Fruit fly (Drosophila melanogaster) whole organism, embryonic: Measurements from ENCODE around the gene CG16903.

Experiments
- Ada2b ChIP-seq: fragments of 200-800 bp; sonication (Bioruptor generic); IDR thresholded peaks from 2 replicates; pipeline ENCODE4 v1.3.6; 2022; ENCODE audit warnings: missing biosample characterization, missing genetic modification characterization
- Antp ChIP-seq: fragments of 200-800 bp; sonication (Bioruptor generic); optimal IDR thresholded peaks from 3 replicates; lab custom pipeline; 2016; ENCODE audit warnings: missing biosample characterization, missing genetic modification characterization
- Atf6 ChIP-seq: fragments of 200-800 bp; sonication (Bioruptor generic); IDR thresholded peaks from 2 replicates; pipeline ENCODE4 v1.3.6; 2022; ENCODE audit warnings: missing biosample characterization, missing genetic modification characterization
- Bgb ChIP-seq: fragments of 200-800 bp; sonication (Bioruptor generic); IDR thresholded peaks from 2 replicates; pipeline ENCODE4 v1.3.6; 2022; ENCODE audit warnings: missing biosample characterization, missing genetic modification characterization; ENCODE audit not compliant: partially characterized antibody
- Blimp-1 ChIP-seq: fragments of 200-800 bp; sonication (Bioruptor generic); optimal IDR thresholded peaks from 3 replicates; lab custom pipeline; 2018; ENCODE audit warnings: missing biosample characterization, missing genetic modification characterization, mild to moderate bottlenecking, moderate library complexity, missing genetic modification reagents
- CG11456 ChIP-seq: fragments of 200-800 bp; sonication (Bioruptor generic); IDR thresholded peaks from 3 replicates; pipeline ENCODE4 v1.3.6; 2022; ENCODE audit warnings: missing biosample characterization, missing genetic modification characterization
- CG11560 ChIP-seq: fragments of 200-800 bp; sonication (Bioruptor generic); IDR thresholded peaks from 3 replicates; pipeline ENCODE4 v1.3.6; 2022; ENCODE audit warnings: missing biosample characterization, missing genetic modification characterization
- CG12071 ChIP-seq: fragments of 200-800 bp; sonication (Bioruptor generic); optimal IDR thresholded peaks from 3 replicates; lab custom pipeline; 2018; ENCODE audit warnings: missing biosample characterization, mild to moderate bottlenecking, missing genetic modification characterization
- CG14667 ChIP-seq: fragments of 200-800 bp; sonication (Bioruptor generic); IDR thresholded peaks from 2 replicates; pipeline ENCODE4 v1.3.6; 2022; ENCODE audit warnings: missing biosample characterization, missing genetic modification characterization
- CG16815 ChIP-seq: fragments of 200-800 bp; sonication (Bioruptor generic); optimal IDR thresholded peaks from 3 replicates; lab custom pipeline; 2017; ENCODE audit warnings: missing biosample characterization, mild to moderate bottlenecking, missing genetic modification characterization
- CG16863 ChIP-seq: fragments of 200-800 bp; sonication (Bioruptor generic); optimal IDR thresholded peaks from 3 replicates; lab custom pipeline; 2016; ENCODE audit warnings: missing biosample characterization, missing genetic modification characterization
- CG2116 ChIP-seq: fragments of 200-800 bp; sonication (Bioruptor generic); optimal IDR thresholded peaks from 3 replicates; lab custom pipeline; 2018; ENCODE audit warnings: missing biosample characterization, mild to moderate bottlenecking, missing genetic modification characterization
- CG30403 ChIP-seq: fragments of 200-800 bp; sonication (Bioruptor generic); optimal IDR thresholded peaks from 3 replicates; lab custom pipeline; 2016; ENCODE audit warnings: missing biosample characterization, missing genetic modification characterization
- CG31224 ChIP-seq: fragments of 200-800 bp; sonication (Bioruptor generic); IDR thresholded peaks from 2 replicates; pipeline ENCODE4 v1.3.6; 2022; ENCODE audit warnings: missing biosample characterization, missing genetic modification characterization
- CG3407 ChIP-seq: fragments of 200-800 bp; sonication (Bioruptor generic); optimal IDR thresholded peaks from 2 replicates; lab custom pipeline; 2018; ENCODE audit warnings: missing biosample characterization, mild to moderate bottlenecking, missing genetic modification characterization
- CG3838 ChIP-seq: fragments of 200-800 bp; sonication (Bioruptor generic); optimal IDR thresholded peaks from 3 replicates; lab custom pipeline; 2016; ENCODE audit warnings: missing biosample characterization, missing genetic modification characterization
- CG42726 ChIP-seq: fragments of 200-800 bp; sonication (Bioruptor generic); IDR thresholded peaks from 2 replicates; pipeline ENCODE4 v1.3.6; 2022; ENCODE audit warnings: missing biosample characterization, missing genetic modification characterization; ENCODE audit not compliant: partially characterized antibody
- CG4820 ChIP-seq: fragments of 200-800 bp; sonication (Bioruptor generic); optimal IDR thresholded peaks from 3 replicates; lab custom pipeline; 2016; ENCODE audit warnings: missing biosample characterization, missing genetic modification characterization
- CG6272 ChIP-seq: fragments of 200-800 bp; sonication (Bioruptor generic); IDR thresholded peaks from 2 replicates; pipeline ENCODE4 v1.3.6; 2022; ENCODE audit warnings: missing biosample characterization, missing genetic modification characterization
- CG6813 ChIP-seq: fragments of 200-800 bp; sonication (Bioruptor generic); optimal IDR thresholded peaks from 2 replicates; lab custom pipeline; 2017; ENCODE audit warnings: missing biosample characterization, missing genetic modification characterization, mild to moderate bottlenecking, moderate library complexity, missing genetic modification reagents
- CrebB ChIP-seq: fragments of 200-800 bp; sonication (Bioruptor generic); optimal IDR thresholded peaks from 3 replicates; lab custom pipeline; 2018; ENCODE audit warnings: missing biosample characterization, mild to moderate bottlenecking, missing genetic modification characterization
- Dref ChIP-seq: fragments of 200-800 bp; sonication (Bioruptor generic); IDR thresholded peaks from 2 replicates; pipeline ENCODE4 v1.3.6; 2022; ENCODE audit warnings: missing biosample characterization, missing genetic modification characterization
- H2.0 ChIP-seq: fragments of 200-800 bp; sonication (Bioruptor generic); IDR thresholded peaks from 2 replicates; pipeline ENCODE4 v1.3.6; 2022; ENCODE audit warnings: missing biosample characterization, missing genetic modification characterization
- HLH3B ChIP-seq: fragments of 200-800 bp; sonication (Bioruptor generic); IDR thresholded peaks from 2 replicates; pipeline ENCODE4 v1.3.6; 2022; ENCODE audit warnings: missing biosample characterization, missing genetic modification characterization
- Hr3 ChIP-seq: fragments of 200-800 bp; sonication (Bioruptor generic); optimal IDR thresholded peaks from 3 replicates; lab custom pipeline; 2016; ENCODE audit warnings: missing biosample characterization, missing genetic modification characterization
- NC2β ChIP-seq: fragments of 200-800 bp; sonication (Bioruptor generic); optimal IDR thresholded peaks from 2 replicates; lab custom pipeline; 2016; ENCODE audit warnings: missing biosample characterization, missing genetic modification characterization
- NFAT ChIP-seq: fragments of 200-800 bp; sonication (Bioruptor generic); IDR thresholded peaks from 2 replicates; pipeline ENCODE4 v1.3.6; 2022; ENCODE audit warnings: missing biosample characterization, missing genetic modification characterization
- Oaz ChIP-seq: fragments of 200-800 bp; sonication (Bioruptor generic); IDR thresholded peaks from 2 replicates; pipeline ENCODE4 v1.3.6; 2022; ENCODE audit warnings: missing biosample characterization, missing genetic modification characterization
- Usf ChIP-seq: fragments of 200-800 bp; sonication (Bioruptor generic); optimal IDR thresholded peaks from 2 replicates; lab custom pipeline; 2017; ENCODE audit warnings: missing genotype, missing biosample characterization, missing genetic modification characterization
- ab ChIP-seq: fragments of 200-800 bp; sonication (Bioruptor generic); optimal IDR thresholded peaks from 2 replicates; lab custom pipeline; 2016; ENCODE audit warnings: missing biosample characterization, missing genetic modification characterization
- ac ChIP-seq: fragments of 200-800 bp; sonication (Bioruptor generic); optimal IDR thresholded peaks from 3 replicates; lab custom pipeline; 2017; ENCODE audit warnings: missing biosample characterization, mild to moderate bottlenecking, missing genetic modification characterization
- ash1 ChIP-seq: fragments of 200-800 bp; sonication (Bioruptor generic); optimal IDR thresholded peaks from 2 replicates; lab custom pipeline; 2018; ENCODE audit warnings: missing biosample characterization, mild to moderate bottlenecking, missing genetic modification characterization
- az2 ChIP-seq: fragments of 200-800 bp; sonication (Bioruptor generic); optimal IDR thresholded peaks from 3 replicates; lab custom pipeline; 2016; ENCODE audit warnings: missing biosample characterization, missing genetic modification characterization
- corto ChIP-seq: fragments of 200-800 bp; sonication (Bioruptor generic); optimal IDR thresholded peaks from 2 replicates; lab custom pipeline; 2016; ENCODE audit warnings: missing biosample characterization, mild to moderate bottlenecking, missing genetic modification characterization, moderate library complexity
- dan ChIP-seq: fragments of 200-800 bp; sonication (Bioruptor generic); IDR thresholded peaks from 2 replicates; pipeline ENCODE4 v1.3.6; 2022; ENCODE audit warnings: missing biosample characterization, missing genetic modification characterization
- ems ChIP-seq: fragments of 200-800 bp; sonication (Bioruptor generic); optimal IDR thresholded peaks from 3 replicates; lab custom pipeline; 2016; ENCODE audit warnings: missing biosample characterization, missing genetic modification characterization
- eve ChIP-seq, 2 experiments: fragments of >200 bp; optimal IDR thresholded peaks; 2 replicates each; lab custom pipeline; 2017; ENCODE audit warnings: missing biosample characterization in 2 of 2, missing genetic modification characterization in 2 of 2
- gsb ChIP-seq: fragments of 200-800 bp; sonication (Bioruptor generic); IDR thresholded peaks from 2 replicates; pipeline ENCODE4 v1.3.6; 2022; ENCODE audit warnings: missing biosample characterization, missing genetic modification characterization
- lab ChIP-seq: fragments of 200-800 bp; sonication (Bioruptor generic); optimal IDR thresholded peaks from 3 replicates; lab custom pipeline; 2017; ENCODE audit warnings: missing biosample characterization, missing genetic modification characterization, mild to moderate bottlenecking, moderate library complexity, missing genetic modification reagents
- lbe ChIP-seq: fragments of 200-800 bp; sonication (Bioruptor generic); optimal IDR thresholded peaks from 2 replicates; lab custom pipeline; 2016; ENCODE audit warnings: missing biosample characterization, mild to moderate bottlenecking, missing genetic modification characterization
- mld ChIP-seq: fragments of 200-800 bp; sonication (Bioruptor generic); IDR thresholded peaks from 3 replicates; pipeline ENCODE4 v1.3.6; 2022; ENCODE audit warnings: missing biosample characterization, missing genetic modification characterization; ENCODE audit not compliant: partially characterized antibody
- otp ChIP-seq: fragments of 200-800 bp; sonication (Bioruptor generic); IDR thresholded peaks from 3 replicates; pipeline ENCODE4, ENCODE4 v1.3.6; 2022; ENCODE audit warnings: missing biosample characterization, missing genetic modification characterization
- pho ChIP-seq: fragments of 200-800 bp; sonication (Bioruptor generic); optimal IDR thresholded peaks from 2 replicates; lab custom pipeline; 2016; ENCODE audit warnings: missing biosample characterization, missing genetic modification characterization
- pnt ChIP-seq: fragments of 200-800 bp; sonication (Bioruptor generic); optimal IDR thresholded peaks from 3 replicates; lab custom pipeline; 2016; ENCODE audit warnings: missing biosample characterization, missing genetic modification characterization
- pum ChIP-seq: fragments of 200-800 bp; sonication (Bioruptor generic); optimal IDR thresholded peaks from 2 replicates; lab custom pipeline; 2016; ENCODE audit warnings: missing biosample characterization, missing genetic modification characterization
- scrt ChIP-seq: fragments of 200-800 bp; sonication (Bioruptor generic); optimal IDR thresholded peaks from 2 replicates; lab custom pipeline; 2018; ENCODE audit warnings: missing biosample characterization, mild to moderate bottlenecking, missing genetic modification characterization, moderate library complexity
- sens ChIP-seq: fragments of 200-800 bp; sonication (Bioruptor generic); peaks from one replicate; lab custom pipeline; 2016; ENCODE audit warnings: missing biosample characterization, missing genetic modification characterization
- slbo ChIP-seq: fragments of 200-800 bp; sonication (Bioruptor generic); IDR thresholded peaks from 2 replicates; pipeline ENCODE4 v1.3.6; 2022; ENCODE audit warnings: missing biosample characterization, missing genetic modification characterization
- sna ChIP-seq: fragments of 200-800 bp; sonication (Bioruptor generic); IDR thresholded peaks from 2 replicates; pipeline ENCODE4 v1.3.6; 2022; ENCODE audit warnings: missing biosample characterization, missing genetic modification characterization; ENCODE audit not compliant: partially characterized antibody
- stwl ChIP-seq: fragments of 200-800 bp; sonication (Bioruptor generic); optimal IDR thresholded peaks from 3 replicates; lab custom pipeline; 2018; ENCODE audit warnings: missing biosample characterization, mild to moderate bottlenecking, missing genetic modification characterization, moderate library complexity

CG16903 gene

DNA sequence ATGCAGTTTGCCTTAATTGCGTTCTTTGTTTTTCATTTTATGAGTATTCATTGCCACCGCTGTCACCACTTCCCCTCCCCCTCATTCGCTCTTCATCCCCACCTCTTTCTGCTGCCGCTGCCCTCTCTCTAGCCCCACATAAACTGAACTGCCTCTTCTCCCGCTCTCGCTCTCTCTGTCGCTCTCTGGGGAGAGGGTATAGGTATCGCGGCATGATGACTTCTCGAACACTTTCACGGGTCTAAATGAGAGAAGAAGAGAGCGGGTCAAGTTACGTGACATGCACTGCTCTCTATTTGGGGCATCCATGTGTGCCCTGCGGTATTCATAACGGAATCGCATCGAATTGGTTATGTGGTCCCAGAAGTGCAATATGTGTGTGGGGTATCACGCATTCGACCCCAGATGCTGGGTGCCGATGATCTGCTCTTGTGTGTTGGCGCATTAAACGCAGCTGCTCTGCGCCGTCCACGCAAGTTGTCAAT, 3.5 kb upstream of the CG16903 start (continued):
- TF ChIP-seq CG6272 (GFP tag; lab: Robert Waterston, UW) (peak; percentile 68), ash1 (no peak), CG4820 (GFP tag; lab: Kevin White, UChicago) (peak; percentile 78), ab (GFP tag; lab: Kevin White, UChicago) (peak; percentile 45), sna (0 out of 2 replicates have a peak, but pooled peaks have one; percentile 45), Oaz (GFP tag; lab: Robert Waterston, UW) (peak; percentile 68; the same call in 1 of the 2 replicates), CG3838 (peak; percentile 9), CG3407 (GFP tag; lab: Kevin White, UChicago) (peak; percentile 75), Blimp-1 (GFP tag; lab: Kevin White, UChicago) (peak; percentile 84), CG42726 (no peak), CG11560 (tag; lab: Robert Waterston, UW) (peak; percentile 74; the same call in 2 of the 3 replicates), pho (GFP tag; lab: Kevin White, UChicago) (peak; percentile 70), sens (GFP tag; lab: Kevin White, UChicago) (peak; percentile 96), Dref (GFP tag; lab: Robert Waterston, UW) (no peak), pum (peak; percentile 82), Hr3 (GFP tag; lab: Kevin White, UChicago) (peak; percentile 80), az2 (GFP tag; lab: Kevin White, UChicago) (peak; percentile 82), CG16863 (peak; percentile 90), CG2116 (peak; percentile 57)

DNA sequence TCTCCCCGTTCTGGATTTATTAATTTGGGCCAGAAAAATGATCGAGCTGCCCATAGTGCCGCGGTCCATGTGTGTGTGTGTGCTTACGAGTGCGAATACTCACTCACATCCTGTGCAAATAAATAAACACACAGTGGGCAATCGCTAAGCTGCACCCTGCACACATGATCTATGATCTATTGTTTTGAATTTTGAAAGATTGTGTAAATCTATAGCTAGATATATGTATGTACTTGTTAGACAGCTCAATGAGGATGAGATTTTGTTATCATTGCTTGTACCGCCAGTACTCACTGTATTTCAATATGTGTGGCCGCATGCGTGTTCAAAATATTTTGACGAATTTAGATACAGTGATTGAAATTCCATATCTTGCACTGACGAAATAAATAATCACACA, 2.9 kb upstream of the CG16903 start:
- TF ChIP-seq NC2β: no peak
- TF ChIP-seq CG14667 (GFP tag; lab: Robert Waterston, UW): 0 out of 2 replicates have a peak, but pooled peaks have one; percentile 41
- peak; percentile 65 for TF ChIP-seq CG31224 (GFP tag; lab: Robert Waterston, UW)
- peak; percentile 29; the same call in 1 of the 2 replicates for TF ChIP-seq HLH3B (GFP tag; lab: Robert Waterston, UW)
- no peak for TF ChIP-seq eve (GFP tag; optimal IDR thresholded peaks at IDR 0.05; lab: Kevin White, UChicago)
- no peak for TF ChIP-seq CG6813 (GFP tag; lab: Kevin White, UChicago)
- peak; percentile 62 for TF ChIP-seq Ada2b (GFP tag; lab: Robert Waterston, UW)
- peak; percentile 91 for TF ChIP-seq slbo (GFP tag; lab: Robert Waterston, UW)
- TF ChIP-seq NFAT (GFP tag; lab: Robert Waterston, UW): peak; percentile 72; the same call in 1 of the 2 replicates
- TF ChIP-seq ab (GFP tag; lab: Kevin White, UChicago): peak; percentile 59
- no peak for TF ChIP-seq corto (GFP tag; lab: Kevin White, UChicago)
- peak; percentile 83 for TF ChIP-seq lab (GFP tag; lab: Kevin White, UChicago)
- peak; percentile 49 for TF ChIP-seq H2.0 (GFP tag; lab: Robert Waterston, UW)
- TF ChIP-seq Bgb: no peak
- TF ChIP-seq ac: no peak
- TF ChIP-seq Usf (GFP tag; lab: Kevin White, UChicago): peak; percentile 40
- 0 out of 3 replicates have a peak, but pooled peaks have one; percentile 32 for TF ChIP-seq otp (GFP tag; lab: Robert Waterston, UW)
- peak; percentile 51 for TF ChIP-seq CG30403 (GFP tag; lab: Kevin White, UChicago)
- TF ChIP-seq az2 (GFP tag; lab: Kevin White, UChicago): peak; percentile 24
- no peak for TF ChIP-seq mld (GFP tag; lab: Robert Waterston, UW)
- peak; percentile 62 for TF ChIP-seq CG16815 (GFP tag; lab: Kevin White, UChicago)
- no peak for TF ChIP-seq dan (GFP tag; lab: Robert Waterston, UW)
- peak; percentile 52; the same call in 2 of the 3 replicates for TF ChIP-seq CG11560 (tag; lab: Robert Waterston, UW)
- TF ChIP-seq ems (GFP tag; lab: Kevin White, UChicago): no peak
- TF ChIP-seq scrt (GFP tag; lab: Kevin White, UChicago): peak; percentile 49
- peak; percentile 18 for TF ChIP-seq Antp
- peak; percentile 80 for TF ChIP-seq lbe (GFP tag; lab: Kevin White, UChicago)
- TF ChIP-seq stwl (tag; lab: Kevin White, UChicago): no peak
- peak; percentile 53 for TF ChIP-seq CG12071 (GFP tag; lab: Kevin White, UChicago)
- no peak for TF ChIP-seq CG2116
- TF ChIP-seq gsb (GFP tag; lab: Robert Waterston, UW): peak; percentile 81
- peak; percentile 74 for TF ChIP-seq Atf6 (GFP tag; lab: Robert Waterston, UW)
- peak; percentile 85 for TF ChIP-seq CG11456 (GFP tag; lab: Robert Waterston, UW)
- TF ChIP-seq CrebB (tag; lab: Kevin White, UChicago): peak; percentile 56
- peak; percentile 15 for TF ChIP-seq pnt
